Worm (Caenorhabditis elegans): Measurements from ENCODE around the gene cyp-37A1.
A peak's percentile ranks its signal among the peaks of the same experiment; 100 is the strongest.

The cyp-37A1 gene

DNA sequence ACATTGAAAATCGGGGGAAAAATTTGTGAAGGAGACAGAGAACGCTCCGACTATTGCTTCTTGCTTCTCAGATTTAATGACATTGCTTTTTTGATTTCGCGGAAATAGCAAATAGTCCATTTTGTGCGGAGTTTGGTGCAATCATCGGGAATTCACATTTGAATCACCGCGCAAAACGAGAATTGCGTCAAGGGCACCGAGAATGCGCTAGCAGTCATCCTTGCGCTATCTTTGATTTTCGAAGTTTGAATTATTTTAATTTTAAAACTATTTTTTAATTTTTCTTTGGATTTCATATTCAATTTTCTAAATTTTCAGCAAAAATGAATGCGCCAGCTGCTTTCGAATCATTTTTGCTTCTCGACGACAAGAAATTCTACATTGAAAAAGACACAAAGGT is 43.0 kb upstream of the cyp-37A1 start, which contains the start of gene rpb-11 (continued):
- TF ChIP-seq ets-4 (tag; optimal IDR thresholded peaks at IDR 0.05) (peak; percentile 26), elt-4 (tag; optimal IDR thresholded peaks at IDR 0.05) (no peak), ztf-16 (tag; optimal IDR thresholded peaks at IDR 0.05) (peak; percentile 56), ceh-22 (tag; optimal IDR thresholded peaks at IDR 0.05) (no peak), pax-1 (tag; optimal IDR thresholded peaks at IDR 0.05) (no peak), ceh-9 (tag; optimal IDR thresholded peaks at IDR 0.05) (no peak), madf-2 (tag; optimal IDR thresholded peaks at IDR 0.05) (peak; percentile 56), che-1 (tag; optimal IDR thresholded peaks at IDR 0.05) (no peak), ceh-2 (tag; optimal IDR thresholded peaks at IDR 0.05) (peak; percentile 61), fkh-6 (tag; optimal IDR thresholded peaks at IDR 0.05) (peak; percentile 32), C08G9.2 (tag; optimal IDR thresholded peaks at IDR 0.05) (no peak), nfya-1 (tag; optimal IDR thresholded peaks at IDR 0.05) (peak; percentile 77), ceh-6 (GFP tag; optimal IDR thresholded peaks at IDR 0.05) (peak; percentile 6), C38D4.7 (GFP tag; optimal IDR thresholded peaks at IDR 0.05) (peak; percentile 33), ttx-3 (tag; optimal IDR thresholded peaks at IDR 0.05) (peak; percentile 50), pha-4 (tag; optimal IDR thresholded peaks at IDR 0.05) (no peak)

DNA sequence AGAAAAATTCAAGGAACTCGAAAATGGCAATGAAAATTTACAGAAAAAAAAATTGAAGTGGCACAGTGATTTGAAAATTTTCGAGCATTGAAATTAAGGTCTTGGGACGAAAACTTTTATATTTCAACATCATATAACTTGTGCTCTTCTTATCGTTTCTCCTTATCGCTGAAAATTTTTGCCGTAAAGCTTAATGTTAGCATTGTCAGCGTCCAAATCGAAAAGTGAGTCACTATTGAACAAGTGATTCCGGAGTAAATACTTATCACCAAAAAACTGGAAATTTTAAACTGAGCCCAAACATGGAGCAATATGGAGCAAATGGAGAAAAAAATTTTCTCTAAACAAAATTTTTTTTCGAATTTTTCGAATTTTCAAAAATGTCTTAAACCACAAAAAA is 39.0 kb upstream of the cyp-37A1 start:
- no peak for TF ChIP-seq ceh-18 (tag; optimal IDR thresholded peaks at IDR 0.05)
- no peak for TF ChIP-seq pha-4 (tag; optimal IDR thresholded peaks at IDR 0.05)
- no peak for TF ChIP-seq madf-2 (tag; optimal IDR thresholded peaks at IDR 0.05)
- TF ChIP-seq ceh-24 (tag; optimal IDR thresholded peaks at IDR 0.05), result no peak
- no peak for TF ChIP-seq elt-4 (tag; optimal IDR thresholded peaks at IDR 0.05)
- TF ChIP-seq hlh-15 (tag; optimal IDR thresholded peaks at IDR 0.05), result no peak
- TF ChIP-seq sdc-2 (tag; optimal IDR thresholded peaks at IDR 0.05), result no peak
- TF ChIP-seq hlh-6 (tag; optimal IDR thresholded peaks at IDR 0.05), result no peak
- TF ChIP-seq eyg-1 (tag; optimal IDR thresholded peaks at IDR 0.05), result no peak
- TF ChIP-seq ztf-16 (tag; optimal IDR thresholded peaks at IDR 0.05), result no peak
- no peak for TF ChIP-seq gmeb-2 (tag; optimal IDR thresholded peaks at IDR 0.05)
- no peak for TF ChIP-seq C08G9.2 (tag; optimal IDR thresholded peaks at IDR 0.05)
- TF ChIP-seq zip-5 (tag; optimal IDR thresholded peaks at IDR 0.05), result no peak
- no peak for TF ChIP-seq F13H6.1 (tag; optimal IDR thresholded peaks at IDR 0.05)

DNA sequence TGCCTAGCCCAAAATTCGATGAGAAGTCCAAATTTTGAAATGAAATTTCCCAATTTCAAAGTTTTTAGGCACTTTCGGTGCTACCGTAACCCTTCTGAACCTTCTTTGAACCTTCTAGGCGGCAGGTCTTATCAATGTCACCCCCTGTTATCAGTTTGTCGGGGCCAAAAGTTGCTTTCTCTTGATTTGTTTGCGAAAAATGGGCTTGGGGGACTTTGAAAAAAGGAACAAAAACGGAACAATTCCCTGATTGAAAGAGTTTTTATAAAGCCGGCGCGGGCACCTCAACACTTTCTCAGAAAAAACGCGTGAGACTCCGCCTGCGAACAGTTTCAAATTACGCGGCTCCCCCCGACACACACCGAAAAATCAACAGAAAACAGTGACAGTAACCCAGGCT is 36.4 kb upstream of the cyp-37A1 start:
- TF ChIP-seq ceh-9 (tag; optimal IDR thresholded peaks at IDR 0.05), result no peak
- peak; percentile 58 for TF ChIP-seq elt-2 (tag; optimal IDR thresholded peaks at IDR 0.05)

DNA sequence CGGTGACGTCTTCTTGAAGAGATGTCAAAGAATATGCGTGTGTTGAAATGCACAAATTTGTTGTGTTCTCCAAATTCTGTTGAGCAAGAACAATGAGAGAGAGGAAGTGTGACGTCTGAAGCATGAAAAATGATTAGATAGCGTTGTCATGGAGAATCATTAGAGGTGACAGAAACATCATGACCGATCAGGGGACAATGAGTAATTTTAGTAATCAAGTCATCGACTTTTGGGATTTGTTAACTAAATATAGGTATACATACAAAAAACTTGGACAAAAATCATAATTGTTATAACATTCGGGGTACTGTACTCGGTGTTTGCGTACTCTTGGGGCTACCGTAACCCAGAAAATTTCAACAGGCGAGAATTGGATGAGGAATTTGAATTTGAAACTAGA is 35.4 kb upstream of the cyp-37A1 start, which contains the start of gene daf-5:
Gene daf-5, minus strand, starts transcription at position 101 of the 400 bp plus-strand sequence.
- TF ChIP-seq unc-86 (tag; optimal IDR thresholded peaks at IDR 0.05) (no peak), hlh-8 (tag; optimal IDR thresholded peaks at IDR 0.05) (no peak), tbx-7 (tag; optimal IDR thresholded peaks at IDR 0.05) (no peak), mec-3 (tag; optimal IDR thresholded peaks at IDR 0.05; ENCODE audit: borderline replicate concordance) (no peak), ceh-14 (tag; optimal IDR thresholded peaks at IDR 0.05) (no peak), elt-2 (tag; optimal IDR thresholded peaks at IDR 0.05) (no peak), npax-4 (tag; optimal IDR thresholded peaks at IDR 0.05) (no peak), syd-9 (tag; optimal IDR thresholded peaks at IDR 0.05) (no peak), lim-6 (tag; optimal IDR thresholded peaks at IDR 0.05) (no peak), dve-1 (tag; optimal IDR thresholded peaks at IDR 0.05) (no peak), Y22D7AL.16 (tag; optimal IDR thresholded peaks at IDR 0.05) (no peak), ceh-31 (tag; optimal IDR thresholded peaks at IDR 0.05) (no peak), pat-9 (tag; optimal IDR thresholded peaks at IDR 0.05) (no peak), ceh-9 (tag; optimal IDR thresholded peaks at IDR 0.05) (no peak), C08G9.2 (tag; optimal IDR thresholded peaks at IDR 0.05) (no peak), hlh-6 (tag; optimal IDR thresholded peaks at IDR 0.05) (no peak), ceh-6 (GFP tag; optimal IDR thresholded peaks at IDR 0.05) (no peak)

All from whole organism, late embryonic.